Fruit fly (Drosophila melanogaster) whole organism, wandering third instar larva: ENCODE measurements around the gene CG13074.

Experiments used
- Abd-B ChIP-seq: fragments of >200 bp; optimal IDR thresholded peaks from 2 replicates; lab custom pipeline; 2017; ENCODE audit warnings: missing biosample characterization, missing genetic modification characterization
- CG9705 ChIP-seq: fragments of 200-800 bp; sonication (Bioruptor generic); optimal IDR thresholded peaks from 2 replicates; lab custom pipeline; 2018; ENCODE audit warnings: missing biosample characterization, mild to moderate bottlenecking, missing genetic modification characterization
- CrebA ChIP-seq: fragments of 200-800 bp; sonication (Bioruptor generic); optimal IDR thresholded peaks from 2 replicates; lab custom pipeline; 2016; ENCODE audit warnings: missing biosample characterization, mild to moderate bottlenecking, missing genetic modification characterization, borderline replicate concordance
- Dfd ChIP-seq: fragments of >200 bp; optimal IDR thresholded peaks from 2 replicates; lab custom pipeline; 2017; ENCODE audit warnings: missing biosample characterization, missing genetic modification characterization
- Dif ChIP-seq: fragments of 200-275, 200-300 bp; sonication (Bioruptor generic); optimal IDR thresholded peaks from 2 replicates; lab custom pipeline; 2018; ENCODE audit warnings: missing biosample characterization, missing genetic modification characterization; ENCODE audit not compliant: partially characterized antibody
- GATAd ChIP-seq: sonication (Bioruptor generic); optimal IDR thresholded peaks from 2 replicates; lab custom pipeline; 2016; ENCODE audit warnings: missing biosample characterization, missing genetic modification characterization
- Hnf4 ChIP-seq: fragments of 200-800 bp; sonication (Bioruptor generic); optimal IDR thresholded peaks from 2 replicates; lab custom pipeline; 2016; ENCODE audit warnings: missing biosample characterization, mild to moderate bottlenecking, missing genetic modification characterization
- Hr78 ChIP-seq: fragments of >200 bp; optimal IDR thresholded peaks from 2 replicates; lab custom pipeline; 2017; ENCODE audit warnings: missing biosample characterization, missing genetic modification characterization
- Hr83 ChIP-seq: fragments of 200-300 bp; sonication (Bioruptor generic); optimal IDR thresholded peaks from 2 replicates; lab custom pipeline; 2016; ENCODE audit warnings: missing biosample characterization, mild to moderate bottlenecking, missing genetic modification characterization, moderate library complexity; ENCODE audit not compliant: poor library complexity, severe bottlenecking
- Mio ChIP-seq: sonication (Bioruptor generic); optimal IDR thresholded peaks from 2 replicates; lab custom pipeline; 2016; ENCODE audit warnings: missing biosample characterization, missing genetic modification characterization
- Myc ChIP-seq: fragments of >200 bp; optimal IDR thresholded peaks from 2 replicates; lab custom pipeline; 2017
- N ChIP-seq: fragments of >200 bp; optimal IDR thresholded peaks from 2 replicates; lab custom pipeline; 2018; ENCODE audit warnings: missing biosample characterization, missing external identifiers, missing genetic modification characterization
- OdsH ChIP-seq: fragments of 200-800 bp; sonication (Bioruptor generic); optimal IDR thresholded peaks from 2 replicates; lab custom pipeline; 2016; ENCODE audit warnings: missing biosample characterization, mild to moderate bottlenecking, missing genetic modification characterization
- Rel ChIP-seq, 2 experiments: fragments of 200-800 bp; sonication (Bioruptor generic) in 1 of 2; optimal IDR thresholded peaks; 2 replicates in 1 of 2; 3 replicates in 1 of 2; lab custom pipeline; 2016 to 2019; ENCODE audit warnings: mild to moderate bottlenecking in 2 of 2, missing biosample characterization in 2 of 2, missing genetic modification characterization in 2 of 2, moderate library complexity in 1 of 2
- Vsx2 ChIP-seq: fragments of 200-300, 225-300 bp; sonication (Bioruptor generic); optimal IDR thresholded peaks from 2 replicates; lab custom pipeline; 2018; ENCODE audit warnings: missing biosample characterization, missing genetic modification characterization; ENCODE audit not compliant: partially characterized antibody
- br ChIP-seq: fragments of 200-800 bp; sonication (Bioruptor generic); optimal IDR thresholded peaks from 2 replicates; lab custom pipeline; 2016; ENCODE audit warnings: missing biosample characterization, missing genetic modification characterization
- dl ChIP-seq, 2 experiments: fragments of 175-275, 200-275 bp in 1 of 2; fragments of 200-275 bp in 1 of 2; sonication (Bioruptor generic); optimal IDR thresholded peaks; lab custom pipeline; 2018; ENCODE audit warnings: mild to moderate bottlenecking in 2 of 2, missing biosample characterization in 2 of 2, missing genetic modification characterization in 2 of 2, moderate library complexity in 2 of 2; ENCODE audit not compliant: partially characterized antibody in 2 of 2, insufficient read depth in 1 of 2
- dsf ChIP-seq: sonication (Bioruptor generic); optimal IDR thresholded peaks from 2 replicates; lab custom pipeline; 2016; ENCODE audit warnings: missing biosample characterization, missing genetic modification characterization, borderline replicate concordance
- ey ChIP-seq: fragments of 200-800 bp; sonication (Bioruptor generic); optimal IDR thresholded peaks from 2 replicates; lab custom pipeline; 2016; ENCODE audit warnings: missing biosample characterization, missing genetic modification characterization
- foxo ChIP-seq, 2 experiments: fragments of 200-800 bp; sonication (Bioruptor generic); optimal IDR thresholded peaks; 2 replicates in 1 of 2; 3 replicates in 1 of 2; lab custom pipeline; 2016 to 2017; ENCODE audit warnings: missing biosample characterization in 2 of 2, missing genetic modification characterization in 2 of 2
- fru ChIP-seq: fragments of 200-800 bp; sonication (Bioruptor generic); optimal IDR thresholded peaks from 3 replicates; lab custom pipeline; 2016; ENCODE audit warnings: missing biosample characterization, mild to moderate bottlenecking, missing genetic modification characterization
- h ChIP-seq: fragments of 200-800 bp; sonication (Bioruptor generic); optimal IDR thresholded peaks from 3 replicates; lab custom pipeline; 2016; ENCODE audit warnings: missing biosample characterization, mild to moderate bottlenecking, missing genetic modification characterization
- jim ChIP-seq: fragments of 175-275, 200-325 bp; sonication (Bioruptor generic); optimal IDR thresholded peaks from 2 replicates; lab custom pipeline; 2016; ENCODE audit warnings: missing biosample characterization, mild to moderate bottlenecking, missing genetic modification characterization
- lola ChIP-seq: fragments of >200 bp; optimal IDR thresholded peaks from 2 replicates; lab custom pipeline; 2017; ENCODE audit warnings: missing biosample characterization, missing genetic modification characterization
- pan ChIP-seq: fragments of >200 bp; optimal IDR thresholded peaks from 2 replicates; lab custom pipeline; 2017
- psq ChIP-seq: fragments of 200-800 bp; sonication (Bioruptor generic); optimal IDR thresholded peaks from 3 replicates; lab custom pipeline; 2017; ENCODE audit warnings: missing biosample characterization, mild to moderate bottlenecking, missing genetic modification characterization, moderate library complexity
- rgr ChIP-seq: fragments of 200-800 bp; sonication (Bioruptor generic); optimal IDR thresholded peaks from 3 replicates; lab custom pipeline; 2016; ENCODE audit warnings: missing biosample characterization, mild to moderate bottlenecking, missing genetic modification characterization
- sage ChIP-seq: fragments of 200-800 bp; sonication (Bioruptor generic); optimal IDR thresholded peaks from 2 replicates; lab custom pipeline; 2016; ENCODE audit warnings: missing biosample characterization, mild to moderate bottlenecking, missing genetic modification characterization
- sv ChIP-seq: fragments of 200-800 bp; sonication (Bioruptor generic); optimal IDR thresholded peaks from 3 replicates; lab custom pipeline; 2016; ENCODE audit warnings: missing biosample characterization, missing genetic modification characterization
- usp ChIP-seq: fragments of >200 bp; optimal IDR thresholded peaks from 2 replicates; lab custom pipeline; 2017; ENCODE audit warnings: missing biosample characterization, missing genetic modification characterization
- woc ChIP-seq: sonication (Bioruptor generic); optimal IDR thresholded peaks from 2 replicates; lab custom pipeline; 2016; ENCODE audit warnings: missing biosample characterization, mild to moderate bottlenecking, missing genetic modification characterization

CG13074 gene

DNA sequence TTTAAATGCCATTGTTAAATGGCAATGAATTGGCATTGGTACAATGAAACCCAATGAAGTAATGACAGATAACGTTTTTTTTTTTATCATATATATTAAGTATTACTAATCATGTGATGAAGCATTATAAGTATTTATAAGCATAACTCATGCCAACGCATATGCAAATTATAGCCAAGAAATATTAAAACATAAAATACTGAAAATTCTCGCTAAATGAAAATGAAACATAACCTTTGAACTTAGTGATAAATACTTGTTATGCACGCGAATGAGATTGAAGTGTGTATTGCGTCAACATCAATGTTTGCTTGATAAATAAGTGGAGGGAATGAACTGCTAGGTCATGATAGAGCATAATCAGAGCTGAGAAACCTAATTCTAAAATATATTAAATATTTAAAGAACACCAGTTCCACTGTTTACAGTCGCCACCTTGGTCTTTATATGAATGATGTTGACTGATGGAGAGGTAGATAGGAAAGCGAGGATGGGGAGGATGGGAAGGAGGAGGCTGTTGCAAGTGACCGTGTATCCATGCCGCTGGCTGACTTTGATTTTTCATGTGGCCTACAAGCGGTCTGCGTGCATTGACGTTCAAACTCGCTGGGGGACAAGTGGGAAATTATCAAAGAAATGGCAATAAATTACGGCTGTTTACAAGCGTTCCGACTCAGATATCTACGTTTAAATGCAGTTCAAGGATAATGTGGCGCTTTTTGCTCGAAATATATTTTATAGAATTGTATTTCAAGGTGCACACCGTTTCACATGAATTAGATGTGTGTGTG lies 41.0 kb downstream of the CG13074 start:
- no peak for TF ChIP-seq ey (GFP tag; lab: Kevin White, UChicago)
- no peak for TF ChIP-seq OdsH
- no peak for TF ChIP-seq Hr78 (GFP tag; lab: Kevin White, UChicago)
- no peak for TF ChIP-seq sage (GFP tag; lab: Kevin White, UChicago)
- TF ChIP-seq Rel (GFP tag; optimal IDR thresholded peaks at IDR 0.05; lab: Kevin White, UChicago) = no peak
- no peak for TF ChIP-seq Rel (tag; optimal IDR thresholded peaks at IDR 0.05; lab: Kevin White, UChicago)
- no peak for TF ChIP-seq woc (GFP tag; lab: Kevin White, UChicago)
- no peak for TF ChIP-seq br (GFP tag; lab: Kevin White, UChicago)
- no peak for TF ChIP-seq fru (GFP tag; lab: Kevin White, UChicago)
- TF ChIP-seq Hr83 (GFP tag; lab: Kevin White, UChicago) = no peak
- TF ChIP-seq Vsx2 (GFP tag; lab: Kevin White, UChicago) = no peak
- TF ChIP-seq dl (GFP tag; optimal IDR thresholded peaks at IDR 0.05; lab: Kevin White, UChicago; ENCODE audit: insufficient read depth in 1 of 2, partially characterized antibody in 2 of 2) = no peak
- TF ChIP-seq CG9705 = no peak

DNA sequence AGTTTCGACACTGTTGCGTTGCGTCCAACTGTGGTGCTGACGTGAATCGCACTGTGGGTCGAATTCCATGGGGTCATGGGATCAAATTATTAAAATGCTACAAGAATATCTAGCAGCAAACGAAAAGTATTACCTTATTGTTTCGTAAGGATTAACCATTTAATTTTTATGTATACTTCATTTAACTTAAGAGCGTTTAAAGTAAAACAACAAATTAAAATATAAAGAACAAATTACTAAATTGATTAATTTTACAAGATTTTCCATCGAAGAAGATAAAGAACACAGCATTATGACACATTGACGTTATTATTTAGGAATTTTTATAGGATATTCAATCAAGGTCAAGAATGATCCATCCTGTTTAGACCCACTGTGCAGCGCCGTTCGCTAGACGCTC lies 43.2 kb downstream of the CG13074 start:
- TF ChIP-seq sv (GFP tag; lab: Kevin White, UChicago) (peak; percentile 2), foxo (GFP tag; optimal IDR thresholded peaks at IDR 0.05; lab: Kevin White, UChicago) (peak in 1 of 2 experiments; percentile 24), Hr78 (GFP tag; lab: Kevin White, UChicago) (no peak), h (peak; percentile 13), br (GFP tag; lab: Kevin White, UChicago) (no peak), CG9705 (no peak), CrebA (GFP tag; lab: Kevin White, UChicago) (no peak), Mio (GFP tag; lab: Kevin White, UChicago) (no peak)

DNA sequence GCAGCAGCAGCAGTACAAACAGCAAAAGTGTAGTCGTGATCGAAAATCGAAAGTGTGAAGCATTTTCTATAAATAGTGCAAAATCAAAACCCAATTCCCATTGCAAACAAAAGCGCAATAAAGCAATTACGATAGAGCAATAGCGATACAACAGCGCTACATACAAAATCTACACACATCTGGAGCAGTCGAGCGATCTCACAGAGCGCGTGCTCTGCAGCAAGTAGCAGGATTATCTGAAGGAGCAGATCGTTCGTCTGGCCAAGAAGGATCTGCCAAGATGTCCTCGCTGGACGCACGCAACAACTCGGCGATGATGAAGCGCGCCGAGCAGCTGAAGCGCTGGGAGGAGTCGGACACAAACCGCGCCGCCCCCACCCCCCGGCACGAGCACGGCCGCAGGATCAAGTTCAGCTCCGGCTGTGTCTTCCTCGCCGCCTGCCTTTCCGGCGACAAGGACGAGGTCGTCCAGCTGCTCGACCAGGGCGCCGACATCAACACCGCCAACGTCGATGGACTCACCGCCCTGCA lies 44.2 kb downstream of the CG13074 start:
- peak; percentile 86 for TF ChIP-seq Dfd
- TF ChIP-seq jim (GFP tag; lab: Kevin White, UChicago) = no peak

DNA sequence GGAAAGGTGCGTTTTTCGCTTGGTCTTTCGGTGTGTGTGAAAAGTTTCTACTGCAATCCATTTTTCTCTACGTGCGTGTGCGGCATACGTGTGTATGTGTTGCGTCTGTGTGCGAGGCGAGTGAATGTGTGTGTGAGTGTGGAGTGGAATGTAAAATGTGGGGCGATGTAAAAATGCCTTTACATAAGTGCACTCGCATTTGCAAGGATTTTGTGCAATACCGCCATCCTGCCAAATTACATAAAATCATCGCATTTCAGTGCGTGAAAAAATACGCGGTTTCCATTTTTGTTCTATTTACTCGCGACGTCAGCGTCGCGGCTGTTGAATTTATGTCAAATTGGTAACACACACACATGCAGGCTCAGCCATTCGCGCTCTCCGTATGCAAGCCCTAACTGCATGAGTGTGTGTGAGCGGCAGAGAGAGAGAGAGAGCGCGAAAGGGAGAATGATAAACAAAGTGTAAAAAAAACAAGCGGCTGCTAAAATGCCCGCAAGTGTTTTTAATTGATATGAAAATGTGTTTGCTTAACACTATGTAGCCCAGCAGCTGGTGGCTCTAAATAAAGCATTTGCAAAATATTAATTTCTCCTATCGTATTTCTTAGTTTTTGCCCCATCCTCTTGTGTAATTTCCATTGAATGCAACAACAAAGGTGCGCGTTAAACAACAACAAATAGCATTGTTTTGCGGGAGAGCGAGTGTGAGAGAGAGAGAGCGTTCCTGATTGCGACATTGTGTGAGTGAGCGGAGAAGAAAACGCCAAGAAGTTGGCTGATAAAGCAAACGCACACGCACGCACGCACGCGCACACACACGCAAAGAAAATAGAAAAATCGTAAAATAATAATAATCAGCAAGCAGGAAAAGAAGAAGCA lies 44.9 kb downstream of the CG13074 start:
- TF ChIP-seq lola (GFP tag; lab: Kevin White, UChicago) (no peak), N (GFP tag; lab: Kevin White, UChicago) (peak; percentile 100), Dfd (peak; percentile 99), h (peak; percentile 41), fru (GFP tag; lab: Kevin White, UChicago) (peak; percentile 1), rgr (GFP tag; lab: Kevin White, UChicago) (peak; percentile 13), dsf (GFP tag; lab: Kevin White, UChicago) (no peak), Dif (GFP tag; lab: Kevin White, UChicago) (peak; percentile 58), dl (GFP tag; optimal IDR thresholded peaks at IDR 0.05; lab: Kevin White, UChicago; ENCODE audit: insufficient read depth in 1 of 2, partially characterized antibody in 2 of 2) (peak; percentile 24 to 55), Hr78 (GFP tag; lab: Kevin White, UChicago) (peak; percentile 39), GATAd (no peak), usp (no peak), Rel (GFP tag; optimal IDR thresholded peaks at IDR 0.05; lab: Kevin White, UChicago) (peak; percentile 14), Rel (tag; optimal IDR thresholded peaks at IDR 0.05; lab: Kevin White, UChicago) (peak; percentile 18), Myc (lab: Kevin White, UChicago) (no peak), foxo (GFP tag; optimal IDR thresholded peaks at IDR 0.05; lab: Kevin White, UChicago) (peak in 1 of 2 experiments; percentile 8), pan (lab: Kevin White, UChicago) (peak; percentile 82), Hnf4 (peak; percentile 5), woc (GFP tag; lab: Kevin White, UChicago) (no peak), psq (peak; percentile 15), CrebA (GFP tag; lab: Kevin White, UChicago) (peak; percentile 30), Abd-B (GFP tag; lab: Kevin White, UChicago) (peak; percentile 84), Hr83 (GFP tag; lab: Kevin White, UChicago) (peak; percentile 4), Mio (GFP tag; lab: Kevin White, UChicago) (no peak), br (GFP tag; lab: Kevin White, UChicago) (no peak)
